Worm (Caenorhabditis elegans) whole organism, L4/young adult: ENCODE data around the gene daf-7.

Experiments used
- W03F9.2 ChIP-seq: fragments of 150-350 bp; optimal IDR thresholded peaks from 2 replicates; lab custom pipeline; 2014; ENCODE audit warnings: missing biosample characterization, missing genetic modification characterization
- him-1 ChIP-seq: sonication (generic microtip); optimal IDR thresholded peaks from 2 replicates; lab custom pipeline; 2016; ENCODE audit warnings: missing genotype, missing genetic modification reagents, missing genetic modification characterization, missing compliant biosample characterization

DNA sequence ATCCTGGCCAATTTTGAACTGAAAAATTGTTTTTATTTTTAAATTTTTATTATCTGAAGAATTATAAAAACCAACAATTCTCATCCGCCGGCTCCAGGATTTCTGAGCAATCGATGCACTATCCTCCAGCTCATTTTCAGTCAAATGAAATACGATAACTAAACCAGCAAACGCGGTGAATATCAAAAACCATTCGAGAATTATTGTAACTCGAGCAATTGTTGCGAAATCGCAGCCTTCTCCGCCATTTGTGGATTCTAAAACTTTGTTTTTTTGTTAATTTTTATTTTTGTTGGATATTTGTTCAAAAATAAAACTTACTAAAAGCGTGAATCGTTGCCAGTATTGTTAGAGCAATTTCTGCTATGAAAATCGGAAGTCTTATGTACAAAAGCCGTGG, 29.1 kb upstream of the daf-7 start:
- TF ChIP-seq him-1 (tag; lab: Kevin White, UChicago), result no peak
- TF ChIP-seq W03F9.2 (tag; lab: Kevin White, UChicago), result no peak
